Worm (Caenorhabditis elegans): ENCODE results near the gene mdt-15.
A peak's percentile ranks its signal among the peaks of the same experiment; 100 is the strongest.

mdt-15 gene

ce11 chrIII:5869429-5869828, 35.9 kb upstream of the mdt-15 start, which contains the start of gene F01F1.15:
F01F1.15 (minus strand) TSS chrIII:5869529.
- TF ChIP-seq him-1 (tag; optimal IDR thresholded peaks at IDR 0.05) (no peak), W03F9.2 (tag; optimal IDR thresholded peaks at IDR 0.05) (no peak), dao-5 (tag; optimal IDR thresholded peaks at IDR 0.05) (no peak)

- TF ChIP-seq him-1 (tag; optimal IDR thresholded peaks at IDR 0.05), result no peak
- no peak for TF ChIP-seq dao-5 (tag; optimal IDR thresholded peaks at IDR 0.05)
- TF ChIP-seq W03F9.2 (tag; optimal IDR thresholded peaks at IDR 0.05), result no peak
Measured at ce11 chrIII:5868401-5868800, 34.9 kb upstream of the mdt-15 start, which contains the start of gene eng-1. eng-1 (minus strand) TSS chrIII:5868501.

DNA sequence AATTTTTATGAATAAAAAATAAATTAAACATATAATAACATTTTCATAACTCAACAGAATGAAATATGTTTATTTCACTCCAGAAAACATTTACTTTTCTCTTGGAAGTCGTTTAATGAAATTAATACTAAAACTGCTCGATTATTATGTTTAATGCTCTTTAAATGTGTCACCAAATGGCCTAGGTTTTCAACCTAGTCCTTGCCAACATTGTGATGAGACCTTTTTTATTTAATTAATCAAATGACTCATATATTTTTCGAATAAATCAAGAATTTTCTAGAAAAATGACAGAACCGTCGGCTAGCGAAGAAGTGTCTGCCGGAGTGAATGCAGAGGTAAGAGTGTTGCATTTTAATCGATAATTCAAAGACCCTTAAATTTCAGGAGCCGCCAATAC, 30.7 kb upstream of the mdt-15 start, which contains the start of gene rabn-5:
rabn-5 (plus strand) TSS at position 284 of the 400 bp plus-strand sequence.
- no peak for TF ChIP-seq dao-5 (tag; optimal IDR thresholded peaks at IDR 0.05)
- TF ChIP-seq W03F9.2 (tag; optimal IDR thresholded peaks at IDR 0.05), result no peak
- TF ChIP-seq him-1 (tag; optimal IDR thresholded peaks at IDR 0.05), result no peak

DNA sequence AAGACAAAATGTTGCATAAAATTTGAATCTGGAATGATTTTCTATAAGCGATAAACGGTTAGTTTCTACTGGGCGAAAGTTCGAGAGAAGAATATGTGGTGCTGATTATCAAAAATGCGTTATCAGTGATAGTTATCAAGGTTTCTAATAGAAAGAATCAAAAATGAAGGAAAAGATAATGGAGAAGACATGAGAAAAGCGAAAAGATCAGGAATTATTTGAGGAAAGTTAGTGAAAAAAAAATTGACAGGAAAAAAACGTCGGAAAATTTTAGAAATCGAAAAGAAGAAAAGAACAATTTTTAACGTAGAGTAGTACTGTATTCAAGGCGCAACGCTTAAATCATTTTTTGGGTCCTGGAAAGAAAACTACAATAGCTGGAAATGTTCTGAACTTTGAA, 30.2 kb upstream of the mdt-15 start, which contains the start of gene dnpp-1:
dnpp-1 (minus strand) TSS at position 30 of the 400 bp plus-strand sequence.
- peak; percentile 16 for TF ChIP-seq W03F9.2 (tag; optimal IDR thresholded peaks at IDR 0.05)
- no peak for TF ChIP-seq dao-5 (tag; optimal IDR thresholded peaks at IDR 0.05)
- no peak for TF ChIP-seq him-1 (tag; optimal IDR thresholded peaks at IDR 0.05)

ce11 chrIII:5859008-5859407, 25.5 kb upstream of the mdt-15 start, which contains the start of gene dpf-4:
dpf-4 (plus strand) TSS chrIII:5859308.
- no peak for TF ChIP-seq him-1 (tag; optimal IDR thresholded peaks at IDR 0.05)
- TF ChIP-seq W03F9.2 (tag; optimal IDR thresholded peaks at IDR 0.05), result no peak
- TF ChIP-seq dao-5 (tag; optimal IDR thresholded peaks at IDR 0.05), result no peak

DNA sequence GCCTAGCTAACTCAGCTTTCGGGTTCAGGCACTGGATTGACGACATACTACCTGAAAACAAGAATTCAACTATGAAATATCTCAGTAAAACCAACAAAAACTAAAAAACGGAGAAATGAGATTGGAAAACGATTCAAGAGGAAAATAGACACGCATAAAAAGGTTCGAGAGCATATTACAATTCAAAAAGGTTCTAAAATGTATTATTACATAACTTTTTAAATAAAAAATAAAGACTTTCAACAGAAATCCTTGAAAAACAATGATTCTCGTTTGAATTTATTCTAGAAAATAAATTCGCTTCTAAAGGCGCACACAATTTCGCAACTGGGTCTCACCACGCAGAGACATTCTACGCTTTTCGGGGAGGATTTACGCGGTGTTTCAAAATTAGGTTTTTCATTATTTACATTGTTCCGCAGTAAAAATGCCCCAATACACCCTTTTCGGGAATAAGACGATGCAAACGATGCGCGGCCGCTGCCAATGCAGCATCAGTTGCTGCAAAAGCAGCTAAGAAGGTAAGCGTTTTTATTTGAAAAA, 22.2 kb upstream of the mdt-15 start, which contains the start of the genes cct-6 and alh-9:
cct-6 (minus strand) TSS at position 51 of the 543 bp plus-strand sequence.
alh-9 (plus strand) TSS at position 382 of the 543 bp plus-strand sequence.
- no peak for TF ChIP-seq dao-5 (tag; optimal IDR thresholded peaks at IDR 0.05)
- peak; percentile 94 for TF ChIP-seq W03F9.2 (tag; optimal IDR thresholded peaks at IDR 0.05)
- TF ChIP-seq him-1 (tag; optimal IDR thresholded peaks at IDR 0.05), result no peak

- TF ChIP-seq him-1 (tag; optimal IDR thresholded peaks at IDR 0.05) (no peak), W03F9.2 (tag; optimal IDR thresholded peaks at IDR 0.05) (peak; percentile 1), dao-5 (tag; optimal IDR thresholded peaks at IDR 0.05) (no peak)
Measured at ce11 chrIII:5853240-5853639, 19.7 kb upstream of the mdt-15 start, which contains the start of gene ddx-23. ddx-23 (minus strand) TSS chrIII:5853269.

ce11 chrIII:5846412-5846811, 12.9 kb upstream of the mdt-15 start:
- no peak for TF ChIP-seq dao-5 (tag; optimal IDR thresholded peaks at IDR 0.05)
- no peak for TF ChIP-seq him-1 (tag; optimal IDR thresholded peaks at IDR 0.05)
- TF ChIP-seq W03F9.2 (tag; optimal IDR thresholded peaks at IDR 0.05), result no peak

ce11 chrIII:5845483-5845882, 11.9 kb upstream of the mdt-15 start:
- peak; percentile 83 for TF ChIP-seq him-1 (tag; optimal IDR thresholded peaks at IDR 0.05)
- TF ChIP-seq dao-5 (tag; optimal IDR thresholded peaks at IDR 0.05), result no peak

ce11 chrIII:5843662-5844061, 10.1 kb upstream of the mdt-15 start:
- TF ChIP-seq him-1 (tag; optimal IDR thresholded peaks at IDR 0.05) (no peak), dao-5 (tag; optimal IDR thresholded peaks at IDR 0.05) (no peak), W03F9.2 (tag; optimal IDR thresholded peaks at IDR 0.05) (no peak)

DNA sequence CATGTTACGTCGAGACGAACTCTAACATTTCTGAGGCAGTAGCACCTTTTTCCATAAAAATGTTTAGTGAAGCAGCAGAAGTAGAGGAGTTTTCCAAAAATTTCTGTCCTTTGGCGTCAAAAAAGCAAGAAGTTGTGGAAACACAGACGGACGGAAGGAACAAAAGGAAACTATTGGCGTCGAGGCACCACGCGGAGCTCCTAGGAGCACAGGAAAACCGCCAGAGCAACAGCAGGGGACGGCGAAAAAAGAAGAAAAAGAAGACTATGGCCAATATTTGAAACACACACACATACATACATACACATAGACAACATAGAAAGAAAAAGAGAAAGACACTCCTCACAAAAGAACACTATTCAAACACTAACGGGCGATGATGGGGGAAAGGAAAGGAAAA, 9.4 kb upstream of the mdt-15 start:
- no peak for TF ChIP-seq him-1 (tag; optimal IDR thresholded peaks at IDR 0.05)
- TF ChIP-seq W03F9.2 (tag; optimal IDR thresholded peaks at IDR 0.05), result no peak
- TF ChIP-seq dao-5 (tag; optimal IDR thresholded peaks at IDR 0.05), result no peak

- no peak for TF ChIP-seq W03F9.2 (tag; optimal IDR thresholded peaks at IDR 0.05)
- TF ChIP-seq him-1 (tag; optimal IDR thresholded peaks at IDR 0.05), result no peak
- no peak for TF ChIP-seq dao-5 (tag; optimal IDR thresholded peaks at IDR 0.05)
Measured at ce11 chrIII:5841676-5842075, 8.1 kb upstream of the mdt-15 start.

DNA sequence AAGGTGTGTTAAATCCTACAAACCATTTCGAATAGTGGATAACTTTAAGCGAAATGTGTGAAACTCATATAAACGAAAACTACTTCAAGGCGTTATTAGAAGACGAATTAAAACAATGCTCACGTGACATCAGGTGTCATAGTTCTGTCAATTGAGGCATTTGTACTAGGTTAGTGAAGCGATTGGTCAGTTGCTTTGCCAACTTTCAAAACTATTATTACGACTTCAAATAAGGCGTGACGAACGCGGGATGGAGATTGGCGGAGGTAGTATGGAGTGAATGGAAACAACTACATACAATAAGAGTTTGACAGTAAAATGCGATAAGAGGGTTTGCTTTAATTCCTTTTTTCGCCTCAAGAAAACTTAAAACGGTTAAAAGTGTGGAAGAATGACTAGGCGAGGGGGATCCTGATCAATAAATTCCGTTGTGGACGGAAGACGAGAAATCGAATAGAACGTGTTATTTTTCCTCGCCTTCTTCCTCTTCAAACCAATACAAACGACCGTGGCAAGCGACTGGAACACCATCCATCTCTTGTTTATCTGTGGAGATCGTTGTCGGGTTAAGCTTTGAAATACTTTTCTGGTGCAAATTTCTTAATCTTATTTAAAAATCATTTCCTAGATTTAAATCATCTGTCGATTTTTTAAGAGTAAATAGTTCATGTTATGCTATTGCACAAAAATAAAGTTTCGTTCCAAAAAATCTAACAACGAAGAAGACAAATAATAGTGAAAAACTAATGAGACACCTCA, 7.4 kb upstream of the mdt-15 start:
- no peak for TF ChIP-seq dao-5 (tag; optimal IDR thresholded peaks at IDR 0.05)
- no peak for TF ChIP-seq W03F9.2 (tag; optimal IDR thresholded peaks at IDR 0.05)
- no peak for TF ChIP-seq him-1 (tag; optimal IDR thresholded peaks at IDR 0.05)

ce11 chrIII:5840277-5840676, 6.7 kb upstream of the mdt-15 start:
- TF ChIP-seq W03F9.2 (tag; optimal IDR thresholded peaks at IDR 0.05) (no peak), him-1 (tag; optimal IDR thresholded peaks at IDR 0.05) (no peak), dao-5 (tag; optimal IDR thresholded peaks at IDR 0.05) (no peak)

Data from whole organism, L4/young adult.